Fruit fly (Drosophila melanogaster): ENCODE measurements around the gene CG31937.

The CG31937 gene

DNA sequence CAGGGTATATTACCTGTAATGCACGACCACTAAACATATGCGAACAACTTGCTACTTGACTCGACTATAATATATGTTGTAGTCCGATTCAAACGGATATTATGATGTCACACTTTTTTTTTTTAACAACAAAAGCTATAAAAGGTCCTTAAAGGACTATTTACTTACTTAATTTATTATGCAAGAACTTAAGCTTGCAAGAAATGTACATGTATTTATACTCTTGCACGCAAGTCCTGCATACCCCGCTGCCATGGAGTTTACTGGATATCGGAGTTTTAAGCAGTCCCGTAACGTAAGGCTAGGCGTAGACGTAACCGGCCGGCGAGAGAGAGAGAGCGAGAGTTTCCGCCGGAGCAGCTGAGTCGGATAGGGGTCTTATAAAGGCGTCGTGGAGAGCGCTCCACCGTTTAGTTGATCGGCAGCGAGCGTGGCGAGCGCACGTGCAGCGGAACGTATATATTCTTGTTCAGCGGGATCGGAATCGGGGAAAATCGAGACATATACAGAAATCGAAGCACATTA, 7.4 kb downstream of the CG31937 start (continued):
- TF ChIP-seq gt (GFP tag; IDR thresholded peaks at IDR 0.05) (peak; percentile 49; the same call in 1 of the 2 replicates), CG9437 (GFP tag; optimal IDR thresholded peaks at IDR 0.05) (peak; percentile 99), Nf-YB (GFP tag; optimal IDR thresholded peaks at IDR 0.05) (peak; percentile 65), CG12219 (GFP tag; optimal IDR thresholded peaks at IDR 0.05) (peak; percentile 76), chm (GFP tag; IDR thresholded peaks at IDR 0.05) (no peak; the same call in 1 of the 2 replicates), Fer1 (GFP tag; optimal IDR thresholded peaks at IDR 0.05) (peak; percentile 81), bsh (GFP tag; optimal IDR thresholded peaks at IDR 0.05) (peak; percentile 69 to 90), Atf6 (GFP tag; IDR thresholded peaks at IDR 0.05) (peak; percentile 84), sna (GFP tag; IDR thresholded peaks at IDR 0.05; ENCODE audit: partially characterized antibody) (0 out of 2 replicates have a peak, but pooled peaks have one; percentile 14), so (GFP tag; IDR thresholded peaks at IDR 0.05) (peak; percentile 88), kah (GFP tag; optimal IDR thresholded peaks at IDR 0.05) (peak; percentile 30), wdn (GFP tag; IDR thresholded peaks at IDR 0.05) (peak; percentile 72), CG10462 (GFP tag; optimal IDR thresholded peaks at IDR 0.05) (peak; percentile 85), CG14965 (GFP tag; optimal IDR thresholded peaks at IDR 0.05; ENCODE audit: borderline replicate concordance) (peak; percentile 20), ap (GFP tag; IDR thresholded peaks at IDR 0.05) (peak; percentile 71), CG15011 (GFP tag; optimal IDR thresholded peaks at IDR 0.05) (peak; percentile 78), CG6765 (GFP tag; optimal IDR thresholded peaks at IDR 0.05) (peak; percentile 22), Sox100B (GFP tag; optimal IDR thresholded peaks at IDR 0.05) (peak; percentile 87), CG2678 (tag; optimal IDR thresholded peaks at IDR 0.05) (peak; percentile 88), stwl (tag; optimal IDR thresholded peaks at IDR 0.05) (peak; percentile 22), CG8478 (optimal IDR thresholded peaks at IDR 0.05) (no peak), CG17568 (GFP tag; optimal IDR thresholded peaks at IDR 0.05) (peak; percentile 69), h (optimal IDR thresholded peaks at IDR 0.05) (no peak), Dek (tag; optimal IDR thresholded peaks at IDR 0.05) (peak; percentile 73), Doc2 (GFP tag; IDR thresholded peaks at IDR 0.05) (peak; percentile 42; the same call in 1 of the 2 replicates), Meics (GFP tag; optimal IDR thresholded peaks at IDR 0.05) (peak; percentile 81), CG32532 (GFP tag; IDR thresholded peaks at IDR 0.05) (peak; percentile 85), dpn (GFP tag; optimal IDR thresholded peaks at IDR 0.05) (peak; percentile 91 to 92), nmo (GFP tag; optimal IDR thresholded peaks at IDR 0.05) (peak; percentile 93), H2.0 (GFP tag; IDR thresholded peaks at IDR 0.05) (peak; percentile 85), CG8281 (tag; optimal IDR thresholded peaks at IDR 0.05) (peak; percentile 42), kni (GFP tag; optimal IDR thresholded peaks at IDR 0.05) (no peak), hth (optimal IDR thresholded peaks at IDR 0.05) (no peak), CG31441 (GFP tag; IDR thresholded peaks at IDR 0.05) (peak; percentile 89), knrl (GFP tag; IDR thresholded peaks at IDR 0.05; ENCODE audit: partially characterized antibody) (no peak), CG10654 (GFP tag; optimal IDR thresholded peaks at IDR 0.05) (peak; percentile 83), ara (GFP tag; IDR thresholded peaks at IDR 0.05) (peak; percentile 87), CG4404 (GFP tag; IDR thresholded peaks at IDR 0.05) (peak; percentile 89), CG4730 (GFP tag; IDR thresholded peaks at IDR 0.05) (peak; percentile 70), NFAT (GFP tag; IDR thresholded peaks at IDR 0.05) (0 out of 2 replicates have a peak, but pooled peaks have one; percentile 34), sens (GFP tag) (peak; percentile 99), CG1647 (GFP tag; optimal IDR thresholded peaks at IDR 0.05) (peak; percentile 62), NC2β (GFP tag; optimal IDR thresholded peaks at IDR 0.05) (peak; percentile 72), vnd (GFP tag; IDR thresholded peaks at IDR 0.05; ENCODE audit: partially characterized antibody) (no peak), CG10147 (GFP tag; optimal IDR thresholded peaks at IDR 0.05) (peak; percentile 66), Dp (GFP tag; optimal IDR thresholded peaks at IDR 0.05) (no peak), CG14050 (GFP tag; IDR thresholded peaks at IDR 0.05) (peak; percentile 80), Ets97D (GFP tag; optimal IDR thresholded peaks at IDR 0.05) (peak; percentile 59), Gug (GFP tag; IDR thresholded peaks at IDR 0.05) (peak; percentile 89), CG42726 (GFP tag; IDR thresholded peaks at IDR 0.05; ENCODE audit: partially characterized antibody) (peak; percentile 68; the same call in 1 of the 2 replicates), CG30403 (GFP tag; optimal IDR thresholded peaks at IDR 0.05) (peak; percentile 95)

Data from whole organism, embryonic.